Worm (Caenorhabditis elegans): Measurements from ENCODE around the gene F31F6.2.

ce11 chrX:14885855-14886254 lies 14.2 kb upstream of the F31F6.2 start:
- TF ChIP-seq nhr-80 (tag; optimal IDR thresholded peaks at IDR 0.05) (no peak), lin-26 (GFP tag; IDR thresholded peaks at IDR 0.05) (no peak), unc-62 (GFP tag; optimal IDR thresholded peaks at IDR 0.05) (no peak), Y67H2A.10 (GFP tag; conservative IDR thresholded peaks at IDR 0.05) (no peak), ztf-3 (GFP tag; optimal IDR thresholded peaks at IDR 0.05) (no peak), ztf-22 (GFP tag; optimal IDR thresholded peaks at IDR 0.05) (no peak), F39B2.1 (GFP tag; IDR thresholded peaks at IDR 0.05) (no peak)
